Worm (Caenorhabditis elegans) whole organism, L1 larva: ENCODE data around the gene lon-1.

ENCODE experiments used
- C34B4.2 ChIP-seq: sonication (generic microtip); optimal IDR thresholded peaks from 2 replicates; lab custom pipeline; 2017; ENCODE audit warnings: mild to moderate bottlenecking, missing genetic modification characterization, missing compliant biosample characterization
- Y116A8C.19 ChIP-seq: sonication (generic microtip); optimal IDR thresholded peaks from 2 replicates; lab custom pipeline; 2016; ENCODE audit warnings: missing compliant biosample characterization, missing genetic modification characterization, borderline replicate concordance
- blmp-1 ChIP-seq: fragments of 150-350 bp; optimal IDR thresholded peaks from 2 replicates; lab custom pipeline; 2014; ENCODE audit warnings: missing biosample characterization, missing genetic modification characterization
- ceh-88 ChIP-seq: fragments of 200-800 bp; sonication (Bioruptor generic); IDR thresholded peaks from 2 replicates; pipeline ENCODE4 v1.3.6; 2022; ENCODE audit warnings: missing genetic modification characterization, missing compliant biosample characterization
- efl-1 ChIP-seq, 4 experiments: fragments of 150-350 bp; optimal IDR thresholded peaks in 3 of 4; peaks in 1 of 4; 1 replicate in 1 of 4; 2 replicates in 3 of 4; lab custom pipeline; 2014; ENCODE audit warnings: missing biosample characterization in 2 of 4, missing genetic modification characterization in 2 of 4, missing genetic modification reagents in 2 of 4
- egl-27 ChIP-seq, 2 experiments: fragments of 150-350 bp in 1 of 2; sonication (generic microtip); optimal IDR thresholded peaks; 3 replicates each; lab custom pipeline; 2017 to 2018; ENCODE audit warnings: missing biosample characterization in 2 of 2, missing genetic modification characterization in 2 of 2, missing genetic modification reagents in 2 of 2
- elt-3 ChIP-seq, 6 experiments: fragments of 150-350 bp in 1 of 6; sonication (generic microtip); optimal IDR thresholded peaks; 2 replicates each; lab custom pipeline; 2017 to 2018; ENCODE audit warnings: missing biosample characterization in 6 of 6, missing genetic modification characterization in 6 of 6, inconsistent platforms in 1 of 6
- grh-1 ChIP-seq: fragments of 200-800 bp; sonication (Bioruptor generic); IDR thresholded peaks from 2 replicates; pipeline ENCODE4 v1.3.6; 2022; ENCODE audit warnings: missing genetic modification reagents, missing genetic modification characterization, missing compliant biosample characterization
- hlh-4 ChIP-seq: sonication (generic microtip); optimal IDR thresholded peaks from 2 replicates; lab custom pipeline; 2016; ENCODE audit warnings: mild to moderate bottlenecking, missing genetic modification characterization, missing compliant biosample characterization
- isw-1 ChIP-seq: fragments of 200-800 bp; sonication (Bioruptor generic); IDR thresholded peaks from 2 replicates; pipeline ENCODE4 v1.3.6; 2022; ENCODE audit warnings: missing genetic modification characterization, missing compliant biosample characterization
- jun-1 ChIP-seq: fragments of 150-350 bp; optimal IDR thresholded peaks from 2 replicates; lab custom pipeline; 2014; ENCODE audit warnings: missing biosample characterization, missing genetic modification reagents, missing genetic modification characterization
- lin-14 ChIP-seq: fragments of 200-800 bp; sonication (Bioruptor generic); optimal IDR thresholded peaks from 2 replicates; lab custom pipeline; 2018; ENCODE audit warnings: mild to moderate bottlenecking, missing genetic modification characterization, moderate library complexity, missing compliant biosample characterization
- lin-39 ChIP-seq: fragments of 150-350 bp; optimal IDR thresholded peaks from 2 replicates; lab custom pipeline; 2014; ENCODE audit warnings: missing biosample characterization, missing genetic modification reagents, missing genetic modification characterization
- lir-3 ChIP-seq: sonication (generic microtip); optimal IDR thresholded peaks from 2 replicates; lab custom pipeline; 2016; ENCODE audit warnings: mild to moderate bottlenecking, missing genetic modification characterization, moderate library complexity, missing compliant biosample characterization; ENCODE audit not compliant: poor library complexity
- mab-9 ChIP-seq: fragments of 200-800 bp; sonication (Bioruptor generic); IDR thresholded peaks from 2 replicates; pipeline ENCODE4 v1.3.6; 2022; ENCODE audit warnings: missing genetic modification reagents, missing genetic modification characterization, missing compliant biosample characterization
- mep-1 ChIP-seq: fragments of 150-350 bp; optimal IDR thresholded peaks from 2 replicates; lab custom pipeline; 2014; ENCODE audit warnings: missing biosample characterization, missing genetic modification characterization
- nhr-12 ChIP-seq: sonication (generic microtip); optimal IDR thresholded peaks from 2 replicates; lab custom pipeline; 2017; ENCODE audit warnings: missing biosample characterization, missing genetic modification characterization
- nhr-19 ChIP-seq: fragments of 200-800 bp; sonication (Bioruptor generic); conservative IDR thresholded peaks from 2 replicates; pipeline ENCODE4 v1.3.6; 2022; ENCODE audit warnings: missing genetic modification characterization, missing compliant biosample characterization
- nhr-20 ChIP-seq: sonication (generic microtip); optimal IDR thresholded peaks from 2 replicates; lab custom pipeline; 2016; ENCODE audit warnings: mild to moderate bottlenecking, missing genetic modification characterization, missing compliant biosample characterization
- nhr-237 ChIP-seq: fragments of 150-350 bp; optimal IDR thresholded peaks from 2 replicates; lab custom pipeline; 2014; ENCODE audit warnings: missing biosample characterization, missing genetic modification characterization
- nhr-71 ChIP-seq: sonication (generic microtip); optimal IDR thresholded peaks from 2 replicates; lab custom pipeline; 2016; ENCODE audit warnings: mild to moderate bottlenecking, missing genetic modification characterization, moderate library complexity, missing compliant biosample characterization
- nhr-76 ChIP-seq: sonication (generic microtip); optimal IDR thresholded peaks from 2 replicates; lab custom pipeline; 2017; ENCODE audit warnings: missing biosample characterization, missing genetic modification characterization
- nhr-85 ChIP-seq: sonication (generic microtip); peaks from one replicate; lab custom pipeline; 2016; ENCODE audit warnings: missing genetic modification characterization, inconsistent platforms, missing compliant biosample characterization
- nhr-90 ChIP-seq: sonication (generic microtip); optimal IDR thresholded peaks from 2 replicates; lab custom pipeline; 2016; ENCODE audit warnings: mild to moderate bottlenecking, missing genetic modification characterization, missing compliant biosample characterization; ENCODE audit not compliant: poor library complexity
- pax-3 ChIP-seq: fragments of 200-800 bp; sonication (Bioruptor generic); optimal IDR thresholded peaks from 2 replicates; lab custom pipeline; 2018; ENCODE audit warnings: mild to moderate bottlenecking, missing genetic modification characterization, moderate library complexity, missing compliant biosample characterization
- rnt-1 ChIP-seq: sonication (generic microtip); optimal IDR thresholded peaks from 2 replicates; lab custom pipeline; 2016; ENCODE audit warnings: mild to moderate bottlenecking, missing genetic modification characterization, moderate library complexity, missing compliant biosample characterization
- snpc-4 ChIP-seq: fragments of 150-350 bp; optimal IDR thresholded peaks from 2 replicates; lab custom pipeline; 2014; ENCODE audit warnings: missing biosample characterization, missing genetic modification characterization
- snu-23 ChIP-seq: sonication (generic microtip); optimal IDR thresholded peaks from 2 replicates; lab custom pipeline; 2016; ENCODE audit warnings: missing genetic modification characterization, missing compliant biosample characterization
- unc-130 ChIP-seq: fragments of 150-350 bp; optimal IDR thresholded peaks from 2 replicates; lab custom pipeline; 2017; ENCODE audit warnings: missing biosample characterization, missing genetic modification characterization, inconsistent platforms
- unc-62 ChIP-seq: fragments of 150-350 bp; optimal IDR thresholded peaks from 2 replicates; lab custom pipeline; 2014; ENCODE audit warnings: missing biosample characterization, missing genetic modification reagents, missing genetic modification characterization
- xbp-1 ChIP-seq: sonication (generic microtip); optimal IDR thresholded peaks from 2 replicates; lab custom pipeline; 2016; ENCODE audit warnings: missing genetic modification characterization, missing compliant biosample characterization
- ztf-4 ChIP-seq: fragments of 150-350 bp; optimal IDR thresholded peaks from 2 replicates; lab custom pipeline; 2014; ENCODE audit warnings: missing biosample characterization, missing genetic modification characterization

The lon-1 gene

DNA sequence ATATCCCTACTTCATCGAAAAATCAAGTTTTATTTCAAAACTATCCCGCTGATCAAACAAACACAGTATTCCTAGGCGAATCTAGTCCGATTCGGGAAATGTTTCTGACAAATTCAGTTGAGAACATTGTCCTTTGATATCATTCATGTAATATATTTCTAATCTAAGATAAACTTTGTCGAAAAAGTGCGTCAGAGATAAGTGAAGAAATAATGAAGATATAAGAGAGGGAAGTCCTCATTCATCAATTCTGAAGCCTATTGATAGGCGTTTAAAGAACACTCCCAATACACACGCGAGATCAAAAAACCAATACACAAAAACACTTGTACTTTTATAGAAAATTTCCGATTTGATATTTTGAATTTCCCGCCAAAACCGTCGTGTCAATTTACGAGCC is 9.4 kb upstream of the lon-1 start:
- TF ChIP-seq nhr-85 (tag; lab: Kevin White, UChicago) (peak; percentile 47), blmp-1 (tag; lab: Kevin White, UChicago) (peak; percentile 33), elt-3 (tag; optimal IDR thresholded peaks at IDR 0.05; lab: Kevin White, UChicago) (peak in 4 of 6 experiments; percentile 14 to 67 (median 48)), nhr-71 (peak; percentile 39), lir-3 (tag; lab: Kevin White, UChicago) (no peak), nhr-237 (no peak)

DNA sequence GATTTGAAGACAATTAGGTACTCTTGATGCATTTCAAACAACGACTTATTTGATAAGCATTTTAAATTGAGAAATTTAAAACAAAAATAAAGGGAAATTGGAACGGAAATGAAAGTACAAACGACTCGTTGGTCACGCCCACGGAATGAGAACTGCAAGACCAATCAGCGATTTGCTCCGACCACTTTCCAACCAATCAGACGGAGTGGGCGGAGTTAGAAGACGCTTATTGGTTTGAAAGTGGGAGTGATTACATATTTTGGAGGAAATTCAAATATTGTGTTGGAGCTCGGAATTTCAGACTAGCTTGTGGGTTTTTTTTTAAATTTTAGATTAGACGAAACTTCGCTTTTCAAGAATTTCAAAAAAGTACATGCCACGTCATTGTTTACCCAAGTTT is 5.2 kb upstream of the lon-1 start:
- TF ChIP-seq efl-1 (optimal IDR thresholded peaks at IDR 0.05; lab: Kevin White, UChicago) (no peak), efl-1 (GFP tag; optimal IDR thresholded peaks at IDR 0.05 in 1 of 2; lab: Kevin White, UChicago) (peak in 1 of 2 experiments; percentile 52), unc-130 (tag; lab: Kevin White, UChicago) (no peak), C34B4.2 (tag; lab: Kevin White, UChicago) (no peak)

DNA sequence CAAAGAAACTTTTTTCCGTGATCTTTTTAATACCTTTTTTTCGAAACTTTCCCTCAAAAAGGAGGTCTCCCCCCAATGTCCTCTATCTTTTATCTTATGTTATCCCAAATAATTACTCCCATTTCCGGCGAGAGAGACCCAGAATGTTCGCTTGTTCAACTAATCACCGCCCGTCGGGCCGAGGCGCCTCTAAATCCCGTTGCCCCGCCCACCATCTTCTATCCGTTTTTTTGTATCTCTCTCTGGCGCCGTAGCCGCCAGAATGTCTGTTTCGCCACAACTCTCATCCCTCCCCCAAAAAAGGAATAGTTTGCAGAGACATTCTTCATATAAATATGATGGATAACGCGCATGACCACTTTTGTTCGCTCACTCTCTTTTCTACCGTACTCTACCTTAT is 1.6 kb upstream of the lon-1 start:
- TF ChIP-seq mep-1 (tag; lab: Kevin White, UChicago), result peak; percentile 14
- TF ChIP-seq nhr-90 (tag; lab: Kevin White, UChicago), result peak; percentile 54
- no peak for TF ChIP-seq egl-27 (tag; optimal IDR thresholded peaks at IDR 0.05; lab: Kevin White, UChicago)
- peak; percentile 59 for TF ChIP-seq nhr-20
- peak; percentile 61 for TF ChIP-seq nhr-71
- TF ChIP-seq lin-14, result peak; percentile 87
- peak; percentile 49; the same call in 1 of the 2 replicates for TF ChIP-seq grh-1 (GFP tag; lab: Robert Waterston, UW)
- 0 out of 2 replicates have a peak, but pooled peaks have one; percentile 8 for TF ChIP-seq nhr-19 (GFP tag; lab: Robert Waterston, UW)
- TF ChIP-seq Y116A8C.19 (tag; lab: Kevin White, UChicago), result no peak
- TF ChIP-seq pax-3 (tag; lab: Kevin White, UChicago), result no peak
- TF ChIP-seq elt-3 (tag; optimal IDR thresholded peaks at IDR 0.05; lab: Kevin White, UChicago), result peak in 5 of 6 experiments; percentile 60 to 87 (median 76)
- peak; percentile 90 for TF ChIP-seq blmp-1 (tag; lab: Kevin White, UChicago)
- TF ChIP-seq hlh-4 (tag; lab: Kevin White, UChicago), result no peak
- TF ChIP-seq nhr-85 (tag; lab: Kevin White, UChicago), result peak; percentile 89
- no peak for TF ChIP-seq efl-1 (optimal IDR thresholded peaks at IDR 0.05; lab: Kevin White, UChicago)
- no peak for TF ChIP-seq efl-1 (GFP tag; optimal IDR thresholded peaks at IDR 0.05 in 1 of 2; lab: Kevin White, UChicago)
- TF ChIP-seq snu-23, result peak; percentile 51
- no peak for TF ChIP-seq isw-1 (GFP tag; lab: Robert Waterston, UW)
- TF ChIP-seq rnt-1 (tag; lab: Kevin White, UChicago), result no peak

DNA sequence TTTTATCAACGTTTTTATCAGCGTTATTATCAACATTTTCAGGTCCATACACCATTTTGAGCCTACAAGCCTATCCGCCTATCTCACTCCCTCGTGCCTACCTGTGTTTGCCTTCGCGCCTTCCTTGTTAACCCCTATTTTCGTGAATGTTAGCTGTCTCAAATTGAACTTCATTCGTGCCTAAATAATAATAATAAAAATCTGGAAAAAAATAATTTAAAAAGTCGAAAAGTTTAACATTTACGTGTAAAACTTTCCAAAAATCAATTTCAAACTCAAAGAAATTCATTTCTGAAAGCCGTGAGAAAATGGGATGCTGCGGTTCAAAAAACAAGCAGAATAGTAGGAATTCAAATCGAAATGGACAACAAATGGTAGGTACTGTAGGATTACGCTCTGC is 3.7 kb downstream of the lon-1 start, which contains the start of gene R02F2.10:
TSS of gene R02F2.10 (plus strand) at position 301 of the 400 bp plus-strand sequence.
- no peak for TF ChIP-seq xbp-1

DNA sequence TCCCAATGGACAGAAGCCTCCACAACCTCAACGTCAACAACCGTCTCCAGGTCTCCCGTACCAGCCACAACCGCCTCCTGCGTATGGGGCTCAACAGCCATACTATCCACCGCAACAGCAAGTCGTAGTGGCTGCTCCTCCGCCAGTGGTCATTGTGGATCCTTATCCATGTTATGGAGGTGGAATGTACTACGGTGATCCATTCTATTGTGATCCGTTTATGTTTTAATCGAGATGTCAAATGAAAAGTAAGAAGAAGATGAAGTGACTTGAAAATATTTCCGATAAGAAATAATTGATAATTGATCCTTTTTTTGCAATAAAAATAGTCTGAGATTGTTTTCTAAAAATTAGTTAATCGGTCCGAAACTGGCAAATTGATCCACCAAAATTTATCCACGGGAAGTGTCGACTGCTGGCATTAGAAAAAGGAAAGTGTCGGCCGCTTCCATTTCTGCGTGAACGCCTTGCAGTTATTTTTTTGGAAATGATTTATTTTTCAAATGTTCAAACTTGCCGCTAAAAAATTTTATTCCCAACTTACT is 4.6 kb downstream of the lon-1 start, which contains the start of the genes R02F2.6 and R02F2.5:
TSS of gene R02F2.6 (minus strand) at position 101 of the 545 bp plus-strand sequence.
TSS of gene R02F2.5 (plus strand) at position 495 of the 545 bp plus-strand sequence.
- TF ChIP-seq nhr-76 (tag; lab: Kevin White, UChicago) (no peak), nhr-71 (no peak), ztf-4 (tag; lab: Kevin White, UChicago) (no peak), jun-1 (tag; lab: Kevin White, UChicago) (no peak), mab-9 (no peak), hlh-4 (tag; lab: Kevin White, UChicago) (no peak), ceh-88 (GFP tag; lab: Robert Waterston, UW) (no peak), unc-62 (GFP tag; lab: Kevin White, UChicago) (no peak), snpc-4 (tag; lab: Kevin White, UChicago) (no peak), lin-39 (tag; lab: Kevin White, UChicago) (no peak), nhr-12 (no peak)
